Worm (Caenorhabditis elegans): Measurements from ENCODE around the gene his-35.

Gene his-35

ce11 chrV:9513590-9513989 lies 31.5 kb downstream of the his-35 start, which contains the start of gene eif-2Bdelta (continued):
- TF ChIP-seq nfya-2 (GFP tag; IDR thresholded peaks at IDR 0.05) (no peak), nhr-120 (GFP tag; IDR thresholded peaks at IDR 0.05) (no peak), ztf-6 (GFP tag; IDR thresholded peaks at IDR 0.05) (no peak), B0336.3 (GFP tag; IDR thresholded peaks at IDR 0.05) (no peak), cebp-1 (GFP tag; IDR thresholded peaks at IDR 0.05) (no peak), cebp-1 (tag; optimal IDR thresholded peaks at IDR 0.05) (peak; percentile 53), madf-8 (GFP tag; conservative IDR thresholded peaks at IDR 0.05) (no peak), F22D6.2 (tag; optimal IDR thresholded peaks at IDR 0.05) (no peak), F37B4.10 (GFP tag; IDR thresholded peaks at IDR 0.05) (no peak), ztf-25 (GFP tag; IDR thresholded peaks at IDR 0.05) (no peak), unc-130 (GFP tag; optimal IDR thresholded peaks at IDR 0.05) (no peak), F33H1.4 (GFP tag; IDR thresholded peaks at IDR 0.05) (no peak), lin-54 (GFP tag; optimal IDR thresholded peaks at IDR 0.05) (peak; percentile 59), F52B5.7 (tag; optimal IDR thresholded peaks at IDR 0.05) (no peak), hsf-1 (GFP tag; IDR thresholded peaks at IDR 0.05) (no peak), madf-10 (tag; optimal IDR thresholded peaks at IDR 0.05) (no peak), madf-6 (GFP tag; IDR thresholded peaks at IDR 0.05) (peak; percentile 48; the same call in 1 of the 2 replicates), ZK185.1 (tag; optimal IDR thresholded peaks at IDR 0.05; ENCODE audit: poor library complexity, severe bottlenecking) (peak; percentile 39), dox-1 (GFP tag; IDR thresholded peaks at IDR 0.05) (peak; percentile 49; the same call in 1 of the 2 replicates), cebp-2 (GFP tag; IDR thresholded peaks at IDR 0.05) (no peak), C17E4.6 (GFP tag; IDR thresholded peaks at IDR 0.05) (no peak), egrh-3 (GFP tag; IDR thresholded peaks at IDR 0.05) (no peak), F55B11.4 (tag; optimal IDR thresholded peaks at IDR 0.05; ENCODE audit: borderline replicate concordance, insufficient read depth) (no peak)

- TF ChIP-seq Y53G8AR.9 (GFP tag; conservative IDR thresholded peaks at IDR 0.05) (no peak), egrh-3 (GFP tag; IDR thresholded peaks at IDR 0.05) (no peak), sptf-2 (GFP tag; optimal IDR thresholded peaks at IDR 0.05) (no peak), die-1 (tag; optimal IDR thresholded peaks at IDR 0.05) (no peak), madf-3 (GFP tag; IDR thresholded peaks at IDR 0.05) (no peak), F52B5.7 (tag; optimal IDR thresholded peaks at IDR 0.05) (no peak), ceh-79 (tag; optimal IDR thresholded peaks at IDR 0.05) (no peak)
Observed at ce11 chrV:9509597-9509996, 35.5 kb downstream of the his-35 start.

DNA sequence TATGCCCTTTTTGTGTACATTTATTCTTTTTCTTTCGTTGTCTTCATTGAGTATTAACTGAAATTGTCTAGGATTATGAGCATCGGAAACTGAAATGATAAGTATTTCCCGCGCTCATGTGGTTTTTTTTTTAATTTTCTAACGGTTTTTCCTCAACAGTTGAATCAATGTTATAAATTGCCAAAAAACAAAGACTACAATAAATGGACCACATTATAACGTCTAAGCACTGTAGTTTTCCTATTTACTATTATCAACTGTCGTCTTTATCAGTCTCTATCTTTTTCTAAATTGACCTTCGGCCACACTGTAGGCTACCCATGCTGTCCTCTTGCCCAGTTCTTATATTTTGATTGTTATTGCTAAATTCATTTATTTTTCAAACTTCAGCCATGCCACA lies 37.3 kb downstream of the his-35 start, which contains the start of gene acs-14:
Gene acs-14, plus strand, starts transcription at position 391 of the 400 bp plus-strand sequence.
- TF ChIP-seq D2030.7 (GFP tag; IDR thresholded peaks at IDR 0.05): no peak
- TF ChIP-seq somi-1 (GFP tag; optimal IDR thresholded peaks at IDR 0.05): no peak
- TF ChIP-seq nhr-80 (tag; optimal IDR thresholded peaks at IDR 0.05): peak; percentile 14

DNA sequence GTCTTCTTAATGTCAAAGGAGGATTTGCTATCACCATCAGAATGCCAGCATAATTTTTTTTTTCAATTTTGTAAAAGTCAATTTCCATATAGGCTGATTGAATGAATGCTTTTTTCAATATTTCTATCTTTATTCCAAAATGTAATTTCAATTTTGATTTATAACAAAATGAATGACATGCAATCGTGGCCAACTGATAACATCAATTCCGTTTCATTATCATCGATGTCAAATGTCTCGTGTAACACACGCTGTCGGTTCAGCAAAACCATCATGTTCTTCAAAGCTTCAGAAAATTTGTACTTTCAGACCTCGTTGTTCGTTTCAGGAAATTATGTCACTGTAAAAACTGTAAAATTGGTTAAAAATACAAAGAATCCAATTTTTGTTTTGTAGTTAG lies 38.2 kb downstream of the his-35 start:
- TF ChIP-seq ceh-79 (tag; optimal IDR thresholded peaks at IDR 0.05) (no peak), let-607 (tag; optimal IDR thresholded peaks at IDR 0.05) (peak; percentile 40 to 83), nhr-80 (tag; optimal IDR thresholded peaks at IDR 0.05) (peak; percentile 73), lin-35 (GFP tag; optimal IDR thresholded peaks at IDR 0.05) (no peak)

DNA sequence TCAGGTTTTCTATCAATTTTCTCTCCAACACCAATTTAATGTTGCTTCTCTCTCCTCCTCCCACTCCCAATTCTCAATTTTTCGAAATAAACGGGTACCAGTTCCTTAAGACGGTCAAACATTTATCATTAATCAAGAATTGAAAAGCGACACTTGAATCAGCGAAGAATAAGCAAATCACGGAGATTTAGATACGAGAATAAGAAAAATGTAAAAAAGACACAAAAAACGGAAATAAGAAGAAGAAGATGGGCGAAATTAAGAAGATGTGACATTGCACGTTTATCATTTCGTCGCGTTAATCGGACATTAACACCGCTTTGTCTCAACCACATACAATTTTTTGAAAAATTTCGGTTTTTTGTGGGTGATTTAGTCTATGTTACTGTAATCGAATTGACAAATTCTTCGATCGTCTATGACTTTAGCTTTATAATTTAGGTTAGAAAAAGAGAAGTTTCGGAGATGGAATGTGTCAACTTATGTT lies 40.6 kb downstream of the his-35 start, which contains the start of gene haao-1:
Gene haao-1, plus strand, starts transcription at position 437 of the 487 bp plus-strand sequence.
- no peak for TF ChIP-seq pha-4 (tag; optimal IDR thresholded peaks at IDR 0.05)
- TF ChIP-seq nhr-90 (tag; optimal IDR thresholded peaks at IDR 0.05): no peak
- TF ChIP-seq tlf-1 (GFP tag; optimal IDR thresholded peaks at IDR 0.05): no peak
- TF ChIP-seq C17E4.6 (GFP tag; IDR thresholded peaks at IDR 0.05): no peak
- no peak for TF ChIP-seq D2030.7 (GFP tag; IDR thresholded peaks at IDR 0.05)
- no peak for TF ChIP-seq mxl-1 (tag; optimal IDR thresholded peaks at IDR 0.05)
- TF ChIP-seq madf-6 (GFP tag; IDR thresholded peaks at IDR 0.05): no peak
- TF ChIP-seq T07F8.4 (tag; optimal IDR thresholded peaks at IDR 0.05): no peak
- no peak for TF ChIP-seq chd-7 (tag; optimal IDR thresholded peaks at IDR 0.05)

Measured in whole organism, young adult.